Worm (Caenorhabditis elegans) whole organism, L1 larva: ENCODE data around the gene ZK218.5.

Experiments used
- C16A3.4 ChIP-seq: fragments of 150-350 bp; optimal IDR thresholded peaks from 2 replicates; lab custom pipeline; 2014; ENCODE audit warnings: missing biosample characterization, missing genetic modification characterization
- F16B12.6 ChIP-seq: fragments of 150-350 bp; optimal IDR thresholded peaks from 2 replicates; lab custom pipeline; 2014; ENCODE audit warnings: missing biosample characterization, missing genetic modification characterization
- Y116A8C.19 ChIP-seq: sonication (generic microtip); optimal IDR thresholded peaks from 2 replicates; lab custom pipeline; 2016; ENCODE audit warnings: missing compliant biosample characterization, missing genetic modification characterization, borderline replicate concordance
- aha-1 ChIP-seq: fragments of 150-350 bp; optimal IDR thresholded peaks from 2 replicates; lab custom pipeline; 2014; ENCODE audit warnings: missing biosample characterization, missing genetic modification characterization
- aly-2 ChIP-seq: fragments of 150-350 bp; optimal IDR thresholded peaks from 2 replicates; lab custom pipeline; 2014; ENCODE audit warnings: missing biosample characterization, missing genetic modification characterization
- ceh-8 ChIP-seq: fragments of 200-800 bp; sonication (Bioruptor generic); optimal IDR thresholded peaks from 2 replicates; lab custom pipeline; 2018; ENCODE audit warnings: mild to moderate bottlenecking, missing genetic modification characterization, moderate library complexity, missing compliant biosample characterization
- ceh-82 ChIP-seq, 3 experiments: fragments of 150-350 bp in 1 of 3; sonication (generic microtip) in 2 of 3; optimal IDR thresholded peaks; 2 replicates each; lab custom pipeline; 2014 to 2017; ENCODE audit warnings: missing biosample characterization in 3 of 3, missing genetic modification characterization in 3 of 3
- ceh-88 ChIP-seq: fragments of 200-800 bp; sonication (Bioruptor generic); IDR thresholded peaks from 2 replicates; pipeline ENCODE4 v1.3.6; 2022; ENCODE audit warnings: missing genetic modification characterization, missing compliant biosample characterization
- ceh-90 ChIP-seq: sonication (generic microtip); optimal IDR thresholded peaks from 2 replicates; lab custom pipeline; 2016; ENCODE audit warnings: missing genetic modification characterization, missing compliant biosample characterization
- ces-1 ChIP-seq: fragments of 150-350 bp; optimal IDR thresholded peaks from 2 replicates; lab custom pipeline; 2014; ENCODE audit warnings: missing biosample characterization, missing genetic modification reagents, missing genetic modification characterization
- dpl-1 ChIP-seq, 3 experiments: fragments of 150-350 bp in 2 of 3; sonication (generic microtip) in 1 of 3; optimal IDR thresholded peaks; 2 replicates each; lab custom pipeline; 2014 to 2017; ENCODE audit warnings: missing biosample characterization in 3 of 3, missing genetic modification characterization in 3 of 3, missing genetic modification reagents in 3 of 3
- dsc-1 ChIP-seq: sonication (generic microtip); optimal IDR thresholded peaks from 2 replicates; lab custom pipeline; 2016; ENCODE audit warnings: mild to moderate bottlenecking, missing genetic modification characterization, missing compliant biosample characterization
- efl-3 ChIP-seq: fragments of 200-800 bp; sonication (Bioruptor generic); optimal IDR thresholded peaks from 2 replicates; lab custom pipeline; 2018; ENCODE audit warnings: mild to moderate bottlenecking, missing genetic modification characterization, missing compliant biosample characterization
- egl-13 ChIP-seq: sonication (generic microtip); optimal IDR thresholded peaks from 2 replicates; lab custom pipeline; 2016; ENCODE audit warnings: missing genotype, missing genetic modification reagents, missing genetic modification characterization, missing compliant biosample characterization
- elt-3 ChIP-seq, 6 experiments: fragments of 150-350 bp in 1 of 6; sonication (generic microtip); optimal IDR thresholded peaks; 2 replicates each; lab custom pipeline; 2017 to 2018; ENCODE audit warnings: missing biosample characterization in 6 of 6, missing genetic modification characterization in 6 of 6, inconsistent platforms in 1 of 6
- ets-5 ChIP-seq: fragments of 200-800 bp; sonication (Bioruptor generic); IDR thresholded peaks from 2 replicates; pipeline ENCODE4 v1.3.6; 2022; ENCODE audit warnings: missing genetic modification characterization, missing compliant biosample characterization
- fkh-4 ChIP-seq: sonication (generic microtip); optimal IDR thresholded peaks from 2 replicates; lab custom pipeline; 2016; ENCODE audit warnings: missing compliant biosample characterization, missing genetic modification characterization, borderline replicate concordance
- grh-1 ChIP-seq: fragments of 200-800 bp; sonication (Bioruptor generic); IDR thresholded peaks from 2 replicates; pipeline ENCODE4 v1.3.6; 2022; ENCODE audit warnings: missing genetic modification reagents, missing genetic modification characterization, missing compliant biosample characterization
- hpl-2 ChIP-seq: fragments of 150-350 bp; optimal IDR thresholded peaks from 2 replicates; lab custom pipeline; 2014; ENCODE audit warnings: missing biosample characterization, missing genetic modification reagents, missing genetic modification characterization
- irx-1 ChIP-seq: sonication (generic microtip); optimal IDR thresholded peaks from 2 replicates; lab custom pipeline; 2016; ENCODE audit warnings: missing genetic modification characterization, missing compliant biosample characterization
- isw-1 ChIP-seq: fragments of 200-800 bp; sonication (Bioruptor generic); IDR thresholded peaks from 2 replicates; pipeline ENCODE4 v1.3.6; 2022; ENCODE audit warnings: missing genetic modification characterization, missing compliant biosample characterization
- lin-14 ChIP-seq: fragments of 200-800 bp; sonication (Bioruptor generic); optimal IDR thresholded peaks from 2 replicates; lab custom pipeline; 2018; ENCODE audit warnings: mild to moderate bottlenecking, missing genetic modification characterization, moderate library complexity, missing compliant biosample characterization
- lin-35 ChIP-seq, 2 experiments: fragments of 150-350 bp; optimal IDR thresholded peaks; 2 replicates each; lab custom pipeline; 2014; ENCODE audit warnings: missing biosample characterization in 2 of 2, missing genetic modification characterization in 2 of 2, missing genetic modification reagents in 2 of 2
- mef-2 ChIP-seq: fragments of 150-350 bp; optimal IDR thresholded peaks from 2 replicates; lab custom pipeline; 2014; ENCODE audit warnings: missing biosample characterization, missing genetic modification characterization
- mep-1 ChIP-seq: fragments of 150-350 bp; optimal IDR thresholded peaks from 2 replicates; lab custom pipeline; 2014; ENCODE audit warnings: missing biosample characterization, missing genetic modification characterization
- nhr-11 ChIP-seq: fragments of 150-350 bp; optimal IDR thresholded peaks from 2 replicates; lab custom pipeline; 2014; ENCODE audit warnings: missing biosample characterization, missing genetic modification characterization
- nhr-19 ChIP-seq: fragments of 200-800 bp; sonication (Bioruptor generic); conservative IDR thresholded peaks from 2 replicates; pipeline ENCODE4 v1.3.6; 2022; ENCODE audit warnings: missing genetic modification characterization, missing compliant biosample characterization
- nhr-20 ChIP-seq: sonication (generic microtip); optimal IDR thresholded peaks from 2 replicates; lab custom pipeline; 2016; ENCODE audit warnings: mild to moderate bottlenecking, missing genetic modification characterization, missing compliant biosample characterization
- nhr-76 ChIP-seq: sonication (generic microtip); optimal IDR thresholded peaks from 2 replicates; lab custom pipeline; 2017; ENCODE audit warnings: missing biosample characterization, missing genetic modification characterization
- nhr-84 ChIP-seq: sonication (generic microtip); optimal IDR thresholded peaks from 2 replicates; lab custom pipeline; 2017; ENCODE audit warnings: missing biosample characterization, missing genetic modification characterization
- nhr-85 ChIP-seq: sonication (generic microtip); peaks from one replicate; lab custom pipeline; 2016; ENCODE audit warnings: missing genetic modification characterization, inconsistent platforms, missing compliant biosample characterization
- pag-3 ChIP-seq: sonication (generic microtip); optimal IDR thresholded peaks from 2 replicates; lab custom pipeline; 2017; ENCODE audit warnings: missing genetic modification characterization, mild to moderate bottlenecking, missing compliant biosample characterization, antibody characterized with exemption, borderline replicate concordance; ENCODE audit not compliant: insufficient read depth
- pax-3 ChIP-seq: fragments of 200-800 bp; sonication (Bioruptor generic); optimal IDR thresholded peaks from 2 replicates; lab custom pipeline; 2018; ENCODE audit warnings: mild to moderate bottlenecking, missing genetic modification characterization, moderate library complexity, missing compliant biosample characterization
- pqm-1 ChIP-seq: sonication (generic microtip); optimal IDR thresholded peaks from 3 replicates; lab custom pipeline; 2017; ENCODE audit warnings: missing biosample characterization, missing genetic modification characterization
- snu-23 ChIP-seq: sonication (generic microtip); optimal IDR thresholded peaks from 2 replicates; lab custom pipeline; 2016; ENCODE audit warnings: missing genetic modification characterization, missing compliant biosample characterization
- sox-4 ChIP-seq: sonication (generic microtip); optimal IDR thresholded peaks from 2 replicates; lab custom pipeline; 2016; ENCODE audit warnings: missing genetic modification characterization, missing compliant biosample characterization
- swsn-7 ChIP-seq: sonication (generic microtip); optimal IDR thresholded peaks from 2 replicates; lab custom pipeline; 2016; ENCODE audit warnings: missing genetic modification characterization, missing compliant biosample characterization
- tbx-2 ChIP-seq: sonication (generic microtip); optimal IDR thresholded peaks from 2 replicates; lab custom pipeline; 2016; ENCODE audit warnings: missing genetic modification characterization, missing compliant biosample characterization
- tlp-1 ChIP-seq: fragments of 150-350 bp; optimal IDR thresholded peaks from 2 replicates; lab custom pipeline; 2014; ENCODE audit warnings: missing biosample characterization, missing genetic modification characterization
- unc-130 ChIP-seq: fragments of 150-350 bp; optimal IDR thresholded peaks from 2 replicates; lab custom pipeline; 2017; ENCODE audit warnings: missing biosample characterization, missing genetic modification characterization, inconsistent platforms
- unc-98 ChIP-seq: fragments of 200-800 bp; sonication (Bioruptor generic); IDR thresholded peaks from 2 replicates; pipeline ENCODE4 v1.3.6; 2022; ENCODE audit warnings: missing genetic modification characterization, missing compliant biosample characterization

The ZK218.5 gene

DNA sequence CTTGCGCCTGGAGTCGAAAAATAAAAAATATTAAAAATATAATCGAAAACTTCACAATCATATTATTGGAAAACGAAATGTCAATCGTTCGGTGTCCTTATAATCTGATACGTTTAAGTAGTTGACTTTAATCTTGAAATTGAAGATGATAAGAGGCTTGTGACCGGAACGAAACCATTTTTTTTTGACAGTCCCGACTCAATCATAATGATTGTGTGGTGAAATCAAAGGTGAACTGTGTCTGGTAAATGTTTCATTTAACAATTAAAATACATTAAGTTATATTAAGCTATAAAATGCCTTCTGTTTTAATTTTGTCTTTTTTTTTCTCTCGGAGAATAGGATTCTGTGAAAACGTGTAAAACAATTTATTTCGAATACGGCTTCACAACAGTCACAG is 23.0 kb upstream of the ZK218.5 start, which contains the start of gene T05E12.3:
TSS of gene T05E12.3 (minus strand) at position 101 of the 400 bp plus-strand sequence.
- TF ChIP-seq ceh-8 (GFP tag; lab: Kevin White, UChicago): no peak
- no peak for TF ChIP-seq unc-130 (tag; lab: Kevin White, UChicago)
- TF ChIP-seq elt-3 (tag; optimal IDR thresholded peaks at IDR 0.05; lab: Kevin White, UChicago): no peak
- no peak for TF ChIP-seq aha-1 (tag; lab: Kevin White, UChicago)
- TF ChIP-seq sox-4 (tag; lab: Kevin White, UChicago): no peak
- TF ChIP-seq ceh-90 (tag; lab: Kevin White, UChicago): no peak
- no peak for TF ChIP-seq snu-23
- no peak for TF ChIP-seq nhr-19 (GFP tag; lab: Robert Waterston, UW)
- TF ChIP-seq grh-1 (GFP tag; lab: Robert Waterston, UW): no peak
- TF ChIP-seq aly-2 (tag; lab: Kevin White, UChicago): no peak
- TF ChIP-seq nhr-11 (tag; lab: Kevin White, UChicago): no peak
- no peak for TF ChIP-seq pax-3 (tag; lab: Kevin White, UChicago)
- TF ChIP-seq tlp-1 (tag; lab: Kevin White, UChicago): no peak
- TF ChIP-seq nhr-76 (tag; lab: Kevin White, UChicago): no peak
- TF ChIP-seq ces-1 (GFP tag; lab: Kevin White, UChicago): no peak
- TF ChIP-seq, all 84 proteins: peak for 0

DNA sequence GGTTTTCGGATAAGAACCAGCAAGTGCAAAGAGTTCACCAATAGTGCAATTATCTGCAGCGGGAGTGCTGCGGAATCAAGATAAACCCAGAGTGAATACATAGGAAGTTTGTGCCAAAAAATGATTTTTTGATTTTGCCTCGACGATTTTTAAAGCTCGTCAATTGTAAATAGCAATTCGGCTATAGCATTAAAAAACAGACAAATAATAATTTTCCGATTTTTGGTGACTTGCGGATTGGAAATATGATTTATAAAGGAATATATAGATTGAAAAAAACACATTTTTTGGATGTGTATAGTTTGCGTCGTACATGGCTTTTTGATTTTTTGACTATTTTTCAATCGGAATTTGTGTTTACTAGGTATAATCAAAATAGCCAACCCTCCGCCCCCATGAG is 21.1 kb upstream of the ZK218.5 start, which contains the start of gene srw-20:
TSS of gene srw-20 (minus strand) at position 101 of the 400 bp plus-strand sequence.
- no peak for TF ChIP-seq grh-1 (GFP tag; lab: Robert Waterston, UW)
- no peak for TF ChIP-seq sox-4 (tag; lab: Kevin White, UChicago)
- TF ChIP-seq ets-5 (GFP tag; lab: Robert Waterston, UW): no peak
- TF ChIP-seq fkh-4 (tag; lab: Kevin White, UChicago): no peak
- no peak for TF ChIP-seq F16B12.6 (tag; lab: Kevin White, UChicago)
- no peak for TF ChIP-seq nhr-84
- no peak for TF ChIP-seq lin-14 (GFP tag; lab: Kevin White, UChicago)
- TF ChIP-seq unc-98: no peak
- no peak for TF ChIP-seq mep-1 (tag; lab: Kevin White, UChicago)
- TF ChIP-seq egl-13 (tag; lab: Kevin White, UChicago): no peak
- no peak for TF ChIP-seq dpl-1 (GFP tag; optimal IDR thresholded peaks at IDR 0.05; lab: Kevin White, UChicago)
- TF ChIP-seq mef-2 (tag; lab: Kevin White, UChicago): no peak
- no peak for TF ChIP-seq nhr-85 (tag; lab: Kevin White, UChicago)
- TF ChIP-seq unc-130 (tag; lab: Kevin White, UChicago): no peak
- TF ChIP-seq pag-3 (tag; lab: Kevin White, UChicago): no peak
- TF ChIP-seq nhr-11 (tag; lab: Kevin White, UChicago): no peak
- TF ChIP-seq hpl-2 (GFP tag; lab: Kevin White, UChicago): no peak
- TF ChIP-seq lin-35 (GFP tag; optimal IDR thresholded peaks at IDR 0.05; lab: Kevin White, UChicago): no peak
- TF ChIP-seq pqm-1 (tag; lab: Kevin White, UChicago): no peak
- TF ChIP-seq C16A3.4 (tag; lab: Kevin White, UChicago): no peak
- TF ChIP-seq, all 84 proteins: peak for 0

DNA sequence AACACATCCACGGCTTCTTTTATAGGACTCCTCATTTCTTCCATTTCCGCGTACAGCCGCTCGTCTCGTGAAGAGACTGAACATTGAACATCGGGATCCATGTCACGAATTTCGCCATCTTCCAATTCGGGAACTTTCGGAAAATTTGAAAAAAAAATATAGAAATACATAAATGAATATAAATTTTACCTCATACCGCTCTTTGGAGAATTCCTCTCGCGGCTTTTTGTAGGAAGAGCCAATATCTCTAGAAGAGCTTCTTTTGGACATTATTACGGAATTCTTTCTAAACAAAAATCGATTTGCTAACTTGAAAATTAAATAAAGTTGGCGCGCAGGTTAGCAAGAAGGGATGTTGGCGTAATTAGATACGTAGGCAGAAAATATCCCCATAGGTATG is 18.2 kb upstream of the ZK218.5 start, which contains the start of gene T05E12.9:
TSS of gene T05E12.9 (minus strand) at position 101 of the 400 bp plus-strand sequence.
- TF ChIP-seq dsc-1 (tag; lab: Kevin White, UChicago): no peak

DNA sequence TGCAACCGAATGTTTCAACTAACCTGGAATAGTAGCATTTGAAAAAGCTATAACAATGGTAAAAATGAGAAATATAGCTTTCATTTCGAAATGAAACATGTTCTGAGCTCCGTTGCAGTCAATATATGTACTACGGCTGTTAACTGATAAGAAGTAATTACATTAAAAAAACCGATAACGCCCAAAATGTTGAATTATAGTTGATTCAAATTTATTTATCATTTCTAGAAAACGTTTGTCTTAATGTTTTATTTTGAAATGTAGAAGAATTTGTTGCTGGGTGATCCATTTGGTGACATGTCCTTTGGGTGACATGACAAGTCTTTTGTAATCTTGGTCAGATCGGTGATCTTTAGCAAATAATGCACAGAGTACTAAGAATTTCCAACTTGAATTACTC is 11.6 kb upstream of the ZK218.5 start, which contains the start of gene T05E12.6:
TSS of gene T05E12.6 (minus strand) at position 101 of the 400 bp plus-strand sequence.
- TF ChIP-seq ceh-82 (tag; optimal IDR thresholded peaks at IDR 0.05; lab: Kevin White, UChicago) (no peak), Y116A8C.19 (tag; lab: Kevin White, UChicago) (no peak), lin-35 (GFP tag; optimal IDR thresholded peaks at IDR 0.05; lab: Kevin White, UChicago) (no peak), irx-1 (no peak), tbx-2 (no peak), ets-5 (GFP tag; lab: Robert Waterston, UW) (no peak), efl-3 (no peak), unc-130 (tag; lab: Kevin White, UChicago) (no peak), dsc-1 (tag; lab: Kevin White, UChicago) (no peak), nhr-20 (tag; lab: Kevin White, UChicago) (no peak), isw-1 (no peak), ceh-88 (GFP tag; lab: Robert Waterston, UW) (no peak), swsn-7 (tag; lab: Kevin White, UChicago) (no peak), fkh-4 (tag; lab: Kevin White, UChicago) (no peak)
